Worm (Caenorhabditis elegans) whole organism, young adult: ENCODE results near the gene T04A6.1.

ENCODE experiments used
- egl-18 ChIP-seq: fragments of 200-800 bp; sonication (Bioruptor generic); IDR thresholded peaks from 2 replicates; pipeline ENCODE4 v1.3.6; 2022; ENCODE audit warnings: missing genetic modification reagents, missing genetic modification characterization, missing compliant biosample characterization
- lin-35 ChIP-seq, 3 experiments: fragments of 150-350 bp in 2 of 3; sonication (generic microtip) in 1 of 3; optimal IDR thresholded peaks; 2 replicates each; lab custom pipeline; 2014 to 2018; ENCODE audit warnings: missing biosample characterization in 3 of 3, missing genetic modification characterization in 3 of 3, missing genetic modification reagents in 3 of 3

DNA sequence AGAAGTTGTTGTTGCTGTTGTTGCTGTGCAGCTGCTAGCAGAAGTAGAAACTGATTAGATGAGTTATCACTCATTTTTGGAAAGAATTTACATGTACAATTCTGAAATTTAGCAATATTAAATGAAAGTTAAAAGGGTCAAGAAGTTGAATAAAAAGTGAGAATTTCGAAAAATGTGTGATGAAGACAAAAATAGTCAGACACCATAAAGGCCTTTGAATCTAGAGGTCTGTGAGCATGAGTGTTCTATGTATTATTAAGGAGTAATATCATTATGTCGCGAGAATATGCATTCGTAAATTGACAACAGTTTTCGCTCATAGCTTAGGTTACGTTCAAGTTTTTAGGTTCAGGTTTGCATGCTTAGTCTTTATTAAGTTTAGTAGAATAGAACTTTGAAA is 39.6 kb downstream of the T04A6.1 start, which contains the start of gene baz-2:
- TF ChIP-seq lin-35 (GFP tag; optimal IDR thresholded peaks at IDR 0.05; lab: Kevin White, UChicago) (no peak), egl-18 (GFP tag; lab: Robert Waterston, UW) (no peak)
